Fruit fly (Drosophila melanogaster): Measurements from ENCODE around the gene Ucp4A.

dm6 chrX:17875695-17876094 is 30.9 kb downstream of the Ucp4A start:
- TF ChIP-seq psq (optimal IDR thresholded peaks at IDR 0.05) (no peak), CG8478 (optimal IDR thresholded peaks at IDR 0.05) (no peak)
